Worm (Caenorhabditis elegans) whole organism, L1 larva: ENCODE measurements around the gene ilys-4.

ENCODE experiments used
- Y116A8C.19 ChIP-seq: sonication (generic microtip); optimal IDR thresholded peaks from 2 replicates; lab custom pipeline; 2016; ENCODE audit warnings: missing compliant biosample characterization, missing genetic modification characterization, borderline replicate concordance
- aha-1 ChIP-seq: fragments of 150-350 bp; optimal IDR thresholded peaks from 2 replicates; lab custom pipeline; 2014; ENCODE audit warnings: missing biosample characterization, missing genetic modification characterization
- alr-1 ChIP-seq: fragments of 200-800 bp; sonication (Bioruptor generic); optimal IDR thresholded peaks from 2 replicates; lab custom pipeline; 2018; ENCODE audit warnings: borderline replicate concordance, mild to moderate bottlenecking, missing genetic modification characterization, missing compliant biosample characterization
- aly-2 ChIP-seq: fragments of 150-350 bp; optimal IDR thresholded peaks from 2 replicates; lab custom pipeline; 2014; ENCODE audit warnings: missing biosample characterization, missing genetic modification characterization
- ama-1 ChIP-seq: fragments of 150-350 bp; optimal IDR thresholded peaks from 2 replicates; lab custom pipeline; 2014
- blmp-1 ChIP-seq: fragments of 150-350 bp; optimal IDR thresholded peaks from 2 replicates; lab custom pipeline; 2014; ENCODE audit warnings: missing biosample characterization, missing genetic modification characterization
- ceh-63 ChIP-seq: fragments of 200-800 bp; sonication (Bioruptor generic); optimal IDR thresholded peaks from 2 replicates; lab custom pipeline; 2018; ENCODE audit warnings: mild to moderate bottlenecking, missing genetic modification characterization, missing compliant biosample characterization
- ceh-88 ChIP-seq: fragments of 200-800 bp; sonication (Bioruptor generic); IDR thresholded peaks from 2 replicates; pipeline ENCODE4 v1.3.6; 2022; ENCODE audit warnings: missing genetic modification characterization, missing compliant biosample characterization
- ceh-90 ChIP-seq: sonication (generic microtip); optimal IDR thresholded peaks from 2 replicates; lab custom pipeline; 2016; ENCODE audit warnings: missing genetic modification characterization, missing compliant biosample characterization
- ces-1 ChIP-seq: fragments of 150-350 bp; optimal IDR thresholded peaks from 2 replicates; lab custom pipeline; 2014; ENCODE audit warnings: missing biosample characterization, missing genetic modification reagents, missing genetic modification characterization
- dpl-1 ChIP-seq, 3 experiments: fragments of 150-350 bp in 2 of 3; sonication (generic microtip) in 1 of 3; optimal IDR thresholded peaks; 2 replicates each; lab custom pipeline; 2014 to 2017; ENCODE audit warnings: missing biosample characterization in 3 of 3, missing genetic modification characterization in 3 of 3, missing genetic modification reagents in 3 of 3
- dsc-1 ChIP-seq: sonication (generic microtip); optimal IDR thresholded peaks from 2 replicates; lab custom pipeline; 2016; ENCODE audit warnings: mild to moderate bottlenecking, missing genetic modification characterization, missing compliant biosample characterization
- efl-3 ChIP-seq: fragments of 200-800 bp; sonication (Bioruptor generic); optimal IDR thresholded peaks from 2 replicates; lab custom pipeline; 2018; ENCODE audit warnings: mild to moderate bottlenecking, missing genetic modification characterization, missing compliant biosample characterization
- elt-2 ChIP-seq: sonication (generic microtip); optimal IDR thresholded peaks from 2 replicates; lab custom pipeline; 2016; ENCODE audit warnings: missing genetic modification characterization, mild to moderate bottlenecking, inconsistent platforms, missing compliant biosample characterization, missing genetic modification reagents
- elt-3 ChIP-seq, 6 experiments: fragments of 150-350 bp in 1 of 6; sonication (generic microtip); optimal IDR thresholded peaks; 2 replicates each; lab custom pipeline; 2017 to 2018; ENCODE audit warnings: missing biosample characterization in 6 of 6, missing genetic modification characterization in 6 of 6, inconsistent platforms in 1 of 6
- fkh-10 ChIP-seq: sonication (generic microtip); optimal IDR thresholded peaks from 2 replicates; lab custom pipeline; 2017; ENCODE audit warnings: missing biosample characterization, missing genetic modification reagents, missing genetic modification characterization
- fkh-8 ChIP-seq: sonication (generic microtip); optimal IDR thresholded peaks from 2 replicates; lab custom pipeline; 2016; ENCODE audit warnings: mild to moderate bottlenecking, missing genetic modification characterization, missing compliant biosample characterization
- hpl-2 ChIP-seq: fragments of 150-350 bp; optimal IDR thresholded peaks from 2 replicates; lab custom pipeline; 2014; ENCODE audit warnings: missing biosample characterization, missing genetic modification reagents, missing genetic modification characterization
- irx-1 ChIP-seq: sonication (generic microtip); optimal IDR thresholded peaks from 2 replicates; lab custom pipeline; 2016; ENCODE audit warnings: missing genetic modification characterization, missing compliant biosample characterization
- lin-13 ChIP-seq: fragments of 150-350 bp; optimal IDR thresholded peaks from 2 replicates; lab custom pipeline; 2014; ENCODE audit warnings: missing biosample characterization, missing genetic modification reagents, missing genetic modification characterization
- lin-15B ChIP-seq: fragments of 150-350 bp; sonication (generic microtip); optimal IDR thresholded peaks from 3 replicates; lab custom pipeline; 2014; ENCODE audit warnings: missing biosample characterization, missing genetic modification characterization
- lin-39 ChIP-seq: fragments of 150-350 bp; optimal IDR thresholded peaks from 2 replicates; lab custom pipeline; 2014; ENCODE audit warnings: missing biosample characterization, missing genetic modification reagents, missing genetic modification characterization
- lir-3 ChIP-seq: sonication (generic microtip); optimal IDR thresholded peaks from 2 replicates; lab custom pipeline; 2016; ENCODE audit warnings: mild to moderate bottlenecking, missing genetic modification characterization, moderate library complexity, missing compliant biosample characterization; ENCODE audit not compliant: poor library complexity
- lsy-2 ChIP-seq, 2 experiments: fragments of 150-350 bp; optimal IDR thresholded peaks; 2 replicates each; lab custom pipeline; 2014; ENCODE audit warnings: missing biosample characterization in 2 of 2, missing genetic modification characterization in 2 of 2
- mab-9 ChIP-seq: fragments of 200-800 bp; sonication (Bioruptor generic); IDR thresholded peaks from 2 replicates; pipeline ENCODE4 v1.3.6; 2022; ENCODE audit warnings: missing genetic modification reagents, missing genetic modification characterization, missing compliant biosample characterization
- mdl-1 ChIP-seq, 2 experiments: fragments of 150-350 bp; optimal IDR thresholded peaks; 2 replicates each; lab custom pipeline; 2014 to 2017; ENCODE audit warnings: missing biosample characterization in 2 of 2, missing genetic modification characterization in 2 of 2, inconsistent platforms in 1 of 2
- mef-2 ChIP-seq: fragments of 150-350 bp; optimal IDR thresholded peaks from 2 replicates; lab custom pipeline; 2014; ENCODE audit warnings: missing biosample characterization, missing genetic modification characterization
- nhr-19 ChIP-seq: fragments of 200-800 bp; sonication (Bioruptor generic); conservative IDR thresholded peaks from 2 replicates; pipeline ENCODE4 v1.3.6; 2022; ENCODE audit warnings: missing genetic modification characterization, missing compliant biosample characterization
- nhr-20 ChIP-seq: sonication (generic microtip); optimal IDR thresholded peaks from 2 replicates; lab custom pipeline; 2016; ENCODE audit warnings: mild to moderate bottlenecking, missing genetic modification characterization, missing compliant biosample characterization
- nhr-237 ChIP-seq: fragments of 150-350 bp; optimal IDR thresholded peaks from 2 replicates; lab custom pipeline; 2014; ENCODE audit warnings: missing biosample characterization, missing genetic modification characterization
- nhr-28 ChIP-seq: fragments of 150-350 bp; optimal IDR thresholded peaks from 2 replicates; lab custom pipeline; 2014; ENCODE audit warnings: missing biosample characterization, missing genetic modification characterization
- nhr-47 ChIP-seq: sonication (generic microtip); optimal IDR thresholded peaks from 2 replicates; lab custom pipeline; 2016; ENCODE audit warnings: mild to moderate bottlenecking, missing genetic modification characterization, moderate library complexity, missing compliant biosample characterization
- nhr-76 ChIP-seq: sonication (generic microtip); optimal IDR thresholded peaks from 2 replicates; lab custom pipeline; 2017; ENCODE audit warnings: missing biosample characterization, missing genetic modification characterization
- nhr-77 ChIP-seq: fragments of 150-350 bp; optimal IDR thresholded peaks from 2 replicates; lab custom pipeline; 2014; ENCODE audit warnings: missing biosample characterization, missing genetic modification characterization
- nhr-84 ChIP-seq: sonication (generic microtip); optimal IDR thresholded peaks from 2 replicates; lab custom pipeline; 2017; ENCODE audit warnings: missing biosample characterization, missing genetic modification characterization
- pag-3 ChIP-seq: sonication (generic microtip); optimal IDR thresholded peaks from 2 replicates; lab custom pipeline; 2017; ENCODE audit warnings: missing genetic modification characterization, mild to moderate bottlenecking, missing compliant biosample characterization, antibody characterized with exemption, borderline replicate concordance; ENCODE audit not compliant: insufficient read depth
- pqm-1 ChIP-seq: sonication (generic microtip); optimal IDR thresholded peaks from 3 replicates; lab custom pipeline; 2017; ENCODE audit warnings: missing biosample characterization, missing genetic modification characterization
- rnt-1 ChIP-seq: sonication (generic microtip); optimal IDR thresholded peaks from 2 replicates; lab custom pipeline; 2016; ENCODE audit warnings: mild to moderate bottlenecking, missing genetic modification characterization, moderate library complexity, missing compliant biosample characterization
- snpc-4 ChIP-seq: fragments of 150-350 bp; optimal IDR thresholded peaks from 2 replicates; lab custom pipeline; 2014; ENCODE audit warnings: missing biosample characterization, missing genetic modification characterization
- snu-23 ChIP-seq: sonication (generic microtip); optimal IDR thresholded peaks from 2 replicates; lab custom pipeline; 2016; ENCODE audit warnings: missing genetic modification characterization, missing compliant biosample characterization
- sox-4 ChIP-seq: sonication (generic microtip); optimal IDR thresholded peaks from 2 replicates; lab custom pipeline; 2016; ENCODE audit warnings: missing genetic modification characterization, missing compliant biosample characterization
- sptf-1 ChIP-seq: fragments of 150-350 bp; optimal IDR thresholded peaks from 2 replicates; lab custom pipeline; 2014; ENCODE audit warnings: missing biosample characterization, missing genetic modification characterization
- sup-37 ChIP-seq: fragments of 200-800 bp; sonication (Bioruptor generic); optimal IDR thresholded peaks from 2 replicates; lab custom pipeline; 2018; ENCODE audit warnings: mild to moderate bottlenecking, missing genetic modification characterization, missing compliant biosample characterization
- tbx-2 ChIP-seq: sonication (generic microtip); optimal IDR thresholded peaks from 2 replicates; lab custom pipeline; 2016; ENCODE audit warnings: missing genetic modification characterization, missing compliant biosample characterization
- unc-130 ChIP-seq: fragments of 150-350 bp; optimal IDR thresholded peaks from 2 replicates; lab custom pipeline; 2017; ENCODE audit warnings: missing biosample characterization, missing genetic modification characterization, inconsistent platforms
- unc-62 ChIP-seq: fragments of 150-350 bp; optimal IDR thresholded peaks from 2 replicates; lab custom pipeline; 2014; ENCODE audit warnings: missing biosample characterization, missing genetic modification reagents, missing genetic modification characterization
- unc-86 ChIP-seq: sonication (generic microtip); optimal IDR thresholded peaks from 2 replicates; lab custom pipeline; 2016; ENCODE audit warnings: missing genetic modification characterization, missing compliant biosample characterization
- vab-15 ChIP-seq: sonication (generic microtip); optimal IDR thresholded peaks from 2 replicates; lab custom pipeline; 2017; ENCODE audit warnings: missing genotype, mild to moderate bottlenecking, missing genetic modification characterization, missing compliant biosample characterization
- zag-1 ChIP-seq: fragments of 150-350 bp; optimal IDR thresholded peaks from 2 replicates; lab custom pipeline; 2014; ENCODE audit warnings: missing biosample characterization, missing genetic modification characterization
- ztf-4 ChIP-seq: fragments of 150-350 bp; optimal IDR thresholded peaks from 2 replicates; lab custom pipeline; 2014; ENCODE audit warnings: missing biosample characterization, missing genetic modification characterization

The ilys-4 gene

DNA sequence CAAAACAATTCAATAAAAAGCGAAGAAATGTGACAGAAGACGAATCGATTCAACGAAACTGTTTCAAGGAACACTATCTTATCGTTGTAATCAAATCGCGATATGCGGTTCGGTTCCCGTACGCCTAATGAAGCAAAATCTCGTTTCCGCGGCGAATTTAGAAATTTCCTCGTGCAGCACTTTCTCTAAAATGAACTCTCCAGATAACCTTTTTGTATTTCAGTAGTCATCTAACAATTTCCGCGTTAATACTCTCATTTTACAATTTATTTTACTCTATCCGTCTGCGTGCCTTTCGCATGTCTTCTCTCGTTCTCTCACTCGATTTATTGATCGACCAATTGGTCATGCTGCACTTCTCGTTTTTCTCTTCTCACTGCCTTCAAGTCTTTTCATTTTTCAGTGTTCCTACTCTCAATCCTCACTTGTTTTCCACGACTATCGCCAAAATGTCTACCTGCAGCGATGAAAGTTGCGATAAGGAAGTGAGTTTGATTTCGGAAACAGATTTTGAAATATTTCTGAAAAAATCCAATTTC lies 12.9 kb upstream of the ilys-4 start, which contains the start of the genes npp-27 and ntl-4 (continued):
- TF ChIP-seq ceh-88 (no peak), efl-3 (GFP tag; lab: Kevin White, UChicago) (no peak), vab-15 (tag; lab: Kevin White, UChicago) (no peak), elt-3 (tag; optimal IDR thresholded peaks at IDR 0.05; lab: Kevin White, UChicago) (no peak), lir-3 (tag; lab: Kevin White, UChicago) (no peak), nhr-47 (tag; lab: Kevin White, UChicago) (no peak), ces-1 (GFP tag; lab: Kevin White, UChicago) (no peak), hpl-2 (no peak), Y116A8C.19 (tag; lab: Kevin White, UChicago) (no peak), ceh-90 (no peak), rnt-1 (tag; lab: Kevin White, UChicago) (peak; percentile 2), ztf-4 (tag; lab: Kevin White, UChicago) (no peak), sox-4 (tag; lab: Kevin White, UChicago) (no peak), pag-3 (no peak), nhr-76 (tag; lab: Kevin White, UChicago) (no peak), pqm-1 (no peak), unc-62 (GFP tag; lab: Kevin White, UChicago) (no peak), mdl-1 (tag; optimal IDR thresholded peaks at IDR 0.05; lab: Kevin White, UChicago) (no peak), nhr-77 (tag; lab: Kevin White, UChicago) (no peak), nhr-237 (tag; lab: Kevin White, UChicago) (no peak), mab-9 (no peak), mef-2 (tag; lab: Kevin White, UChicago) (no peak), zag-1 (tag; lab: Kevin White, UChicago) (no peak), lin-13 (GFP tag; lab: Kevin White, UChicago) (no peak), tbx-2 (tag; lab: Kevin White, UChicago) (no peak), elt-2 (tag; lab: Kevin White, UChicago) (no peak), lin-15B (no peak), lsy-2 (tag; optimal IDR thresholded peaks at IDR 0.05; lab: Kevin White, UChicago) (peak; percentile 10 to 66), fkh-10 (GFP tag; lab: Kevin White, UChicago) (no peak), sup-37 (GFP tag; lab: Kevin White, UChicago) (no peak), unc-130 (tag; lab: Kevin White, UChicago) (no peak), nhr-28 (tag; lab: Kevin White, UChicago) (no peak), unc-86 (no peak), ama-1 (lab: Kevin White, UChicago) (peak; percentile 57), lin-39 (tag; lab: Kevin White, UChicago) (no peak), aha-1 (tag; lab: Kevin White, UChicago) (no peak), alr-1 (tag; lab: Kevin White, UChicago) (no peak), dsc-1 (tag; lab: Kevin White, UChicago) (peak; percentile 32), nhr-20 (tag; lab: Kevin White, UChicago) (peak; percentile 41), fkh-8 (tag; lab: Kevin White, UChicago) (no peak), aly-2 (tag; lab: Kevin White, UChicago) (no peak), sptf-1 (tag; lab: Kevin White, UChicago) (no peak), irx-1 (no peak), nhr-19 (GFP tag; lab: Robert Waterston, UW) (peak; percentile 28; the same call in 1 of the 2 replicates), nhr-84 (no peak), ceh-63 (GFP tag; lab: Kevin White, UChicago) (no peak), blmp-1 (peak; percentile 18), snu-23 (GFP tag; lab: Kevin White, UChicago) (peak; percentile 33), snpc-4 (tag; lab: Kevin White, UChicago) (no peak), dpl-1 (GFP tag; optimal IDR thresholded peaks at IDR 0.05; lab: Kevin White, UChicago) (peak in 1 of 3 experiments; percentile 23)
